Fruit fly (Drosophila melanogaster) whole organism, embryonic: ENCODE data around the gene CG11241.

ENCODE experiments used
- Ada2b ChIP-seq: fragments of 200-800 bp; sonication (Bioruptor generic); IDR thresholded peaks from 2 replicates; pipeline ENCODE4 v1.3.6; 2022; ENCODE audit warnings: missing biosample characterization, missing genetic modification characterization
- Awh ChIP-seq: fragments of 200-800 bp; sonication (Bioruptor generic); IDR thresholded peaks from 2 replicates; pipeline ENCODE4, ENCODE4 v1.3.6; 2022; ENCODE audit warnings: missing biosample characterization, missing genetic modification characterization
- CG10654 ChIP-seq: fragments of 200-800 bp; sonication (Bioruptor generic); optimal IDR thresholded peaks from 2 replicates; lab custom pipeline; 2016; ENCODE audit warnings: missing biosample characterization, missing genetic modification characterization
- CG12219 ChIP-seq: fragments of 200-800 bp; sonication (Bioruptor generic); optimal IDR thresholded peaks from 3 replicates; lab custom pipeline; 2018; ENCODE audit warnings: missing biosample characterization, mild to moderate bottlenecking, missing genetic modification characterization
- CG12769 ChIP-seq: fragments of 200-800 bp; sonication (Bioruptor generic); optimal IDR thresholded peaks from 2 replicates; lab custom pipeline; 2019; ENCODE audit warnings: missing biosample characterization, mild to moderate bottlenecking, missing genetic modification characterization, moderate library complexity
- CG13287 ChIP-seq: fragments of 200-800 bp; sonication (Bioruptor generic); IDR thresholded peaks from 2 replicates; pipeline ENCODE4 v1.3.6; 2022; ENCODE audit warnings: missing biosample characterization, missing genetic modification characterization; ENCODE audit not compliant: partially characterized antibody
- CG15696 ChIP-seq: fragments of 200-800 bp; sonication (Bioruptor generic); optimal IDR thresholded peaks from 2 replicates; lab custom pipeline; 2019; ENCODE audit warnings: missing biosample characterization, mild to moderate bottlenecking, missing genetic modification characterization, moderate library complexity
- CG16863 ChIP-seq: fragments of 200-800 bp; sonication (Bioruptor generic); optimal IDR thresholded peaks from 3 replicates; lab custom pipeline; 2016; ENCODE audit warnings: missing biosample characterization, missing genetic modification characterization
- CG1832 ChIP-seq: fragments of 200-800 bp; sonication (Bioruptor generic); optimal IDR thresholded peaks from 2 replicates; lab custom pipeline; 2017; ENCODE audit warnings: missing biosample characterization, mild to moderate bottlenecking, missing genetic modification characterization, inconsistent platforms
- CG2199 ChIP-seq: fragments of 200-800 bp; sonication (Bioruptor generic); IDR thresholded peaks from 3 replicates; pipeline ENCODE4 v1.3.6; 2022; ENCODE audit warnings: missing biosample characterization, missing genetic modification characterization
- CG2712 ChIP-seq: fragments of 200-800 bp; optimal IDR thresholded peaks from 3 replicates; lab custom pipeline; 2019; ENCODE audit warnings: missing biosample characterization, mild to moderate bottlenecking, missing genetic modification characterization, moderate library complexity
- CG30020 ChIP-seq: fragments of 200-800 bp; optimal IDR thresholded peaks from 2 replicates; lab custom pipeline; 2019; ENCODE audit warnings: missing biosample characterization, mild to moderate bottlenecking, missing genetic modification characterization, moderate library complexity
- CG34224 ChIP-seq: fragments of 200-800 bp; sonication (Bioruptor generic); IDR thresholded peaks from 3 replicates; pipeline ENCODE4 v1.3.6; 2022; ENCODE audit warnings: missing biosample characterization, missing genetic modification characterization; ENCODE audit not compliant: partially characterized antibody
- CG3838 ChIP-seq: fragments of 200-800 bp; sonication (Bioruptor generic); optimal IDR thresholded peaks from 3 replicates; lab custom pipeline; 2016; ENCODE audit warnings: missing biosample characterization, missing genetic modification characterization
- CG4282 ChIP-seq: fragments of 200-800 bp; sonication (Bioruptor generic); optimal IDR thresholded peaks from 2 replicates; lab custom pipeline; 2016; ENCODE audit warnings: missing biosample characterization, missing genetic modification characterization
- CG8089 ChIP-seq: fragments of 200-800 bp; sonication (Bioruptor generic); optimal IDR thresholded peaks from 3 replicates; lab custom pipeline; 2016; ENCODE audit warnings: missing biosample characterization, missing genetic modification characterization
- CG8290 ChIP-seq, 3 experiments: fragments of 200-800 bp; sonication (Bioruptor generic); optimal IDR thresholded peaks; 2 replicates each; lab custom pipeline; 2016 to 2019; ENCODE audit warnings: missing biosample characterization in 3 of 3, missing genetic modification characterization in 3 of 3, mild to moderate bottlenecking in 2 of 3, moderate library complexity in 1 of 3
- CG8924 ChIP-seq: fragments of 200-800 bp; optimal IDR thresholded peaks from 3 replicates; lab custom pipeline; 2019; ENCODE audit warnings: missing biosample characterization, mild to moderate bottlenecking, missing genetic modification characterization, moderate library complexity
- CrebB ChIP-seq: fragments of 200-800 bp; sonication (Bioruptor generic); optimal IDR thresholded peaks from 3 replicates; lab custom pipeline; 2018; ENCODE audit warnings: missing biosample characterization, mild to moderate bottlenecking, missing genetic modification characterization
- D ChIP-seq, 2 experiments: fragments of 200-800 bp in 1 of 2; fragments of >200 bp in 1 of 2; sonication (Bioruptor generic) in 1 of 2; optimal IDR thresholded peaks; 2 replicates in 1 of 2; 3 replicates in 1 of 2; lab custom pipeline; 2017; ENCODE audit warnings: mild to moderate bottlenecking in 1 of 2, missing biosample characterization in 1 of 2, missing genetic modification characterization in 1 of 2, missing genetic modification reagents in 1 of 2
- Drgx ChIP-seq: fragments of 200-800 bp; sonication (Bioruptor generic); IDR thresholded peaks from 2 replicates; pipeline ENCODE4 v1.3.6; 2022; ENCODE audit warnings: missing biosample characterization, missing genetic modification characterization
- E2f1 ChIP-seq: fragments of 200-800 bp; sonication (Bioruptor generic); IDR thresholded peaks from 2 replicates; pipeline ENCODE4 v1.3.6; 2022; ENCODE audit warnings: missing biosample characterization, missing genetic modification characterization
- Ets65A ChIP-seq: fragments of 200-800 bp; sonication (Bioruptor generic); peaks from one replicate; lab custom pipeline; 2016; ENCODE audit warnings: missing biosample characterization, missing genetic modification characterization
- H2.0 ChIP-seq: fragments of 200-800 bp; sonication (Bioruptor generic); IDR thresholded peaks from 2 replicates; pipeline ENCODE4 v1.3.6; 2022; ENCODE audit warnings: missing biosample characterization, missing genetic modification characterization
- HHEX ChIP-seq: fragments of 200-800 bp; sonication (Bioruptor generic); optimal IDR thresholded peaks from 3 replicates; lab custom pipeline; 2017; ENCODE audit warnings: missing biosample characterization, mild to moderate bottlenecking, missing genetic modification characterization, missing genetic modification reagents
- HLH54F ChIP-seq: fragments of 200-800 bp; sonication (Bioruptor generic); optimal IDR thresholded peaks from 3 replicates; lab custom pipeline; 2016; ENCODE audit warnings: missing biosample characterization, missing genetic modification characterization
- Hey ChIP-seq: fragments of 200-800 bp; sonication (Bioruptor generic); optimal IDR thresholded peaks from 3 replicates; lab custom pipeline; 2018; ENCODE audit warnings: missing biosample characterization, mild to moderate bottlenecking, missing genetic modification characterization
- NC2α ChIP-seq: fragments of 200-800 bp; sonication (Bioruptor generic); optimal IDR thresholded peaks from 2 replicates; lab custom pipeline; 2016; ENCODE audit warnings: missing biosample characterization, missing genetic modification characterization
- Nf-YB ChIP-seq: fragments of 200-800 bp; sonication (Bioruptor generic); optimal IDR thresholded peaks from 3 replicates; lab custom pipeline; 2019; ENCODE audit warnings: missing biosample characterization, mild to moderate bottlenecking, missing genetic modification characterization, moderate library complexity
- Sry-β ChIP-seq: fragments of 200-800 bp; sonication (Bioruptor generic); optimal IDR thresholded peaks from 2 replicates; lab custom pipeline; 2018; ENCODE audit warnings: missing biosample characterization, mild to moderate bottlenecking, missing genetic modification characterization, moderate library complexity
- Trl ChIP-seq, 3 experiments: fragments of >200 bp in 2 of 3; fragments of 200-800 bp in 1 of 3; sonication (Bioruptor generic) in 1 of 3; optimal IDR thresholded peaks; 2 replicates in 1 of 3; 3 replicates in 2 of 3; lab custom pipeline; 2016 to 2017; ENCODE audit warnings: missing biosample characterization in 1 of 3, missing genetic modification characterization in 1 of 3
- ab ChIP-seq: fragments of 200-800 bp; sonication (Bioruptor generic); optimal IDR thresholded peaks from 2 replicates; lab custom pipeline; 2016; ENCODE audit warnings: missing biosample characterization, missing genetic modification characterization
- amos ChIP-seq: fragments of 200-800 bp; sonication (Bioruptor generic); IDR thresholded peaks from 2 replicates; pipeline ENCODE4 v1.3.6; 2022; ENCODE audit warnings: missing biosample characterization, missing genetic modification characterization; ENCODE audit not compliant: partially characterized antibody
- ara ChIP-seq: fragments of 200-800 bp; sonication (Bioruptor generic); IDR thresholded peaks from 2 replicates; pipeline ENCODE4 v1.3.6; 2022; ENCODE audit warnings: missing biosample characterization, missing genetic modification characterization
- bbx ChIP-seq: fragments of 200-800 bp; sonication (Bioruptor generic); IDR thresholded peaks from 2 replicates; pipeline ENCODE4 v1.3.6; 2022; ENCODE audit warnings: missing biosample characterization, missing genetic modification characterization; ENCODE audit not compliant: partially characterized antibody
- cwo ChIP-seq: fragments of 200-800 bp; sonication (Bioruptor generic); optimal IDR thresholded peaks from 3 replicates; lab custom pipeline; 2017; ENCODE audit warnings: missing biosample characterization, missing genetic modification characterization, mild to moderate bottlenecking, moderate library complexity, missing genetic modification reagents
- exex ChIP-seq: fragments of 200-800 bp; sonication (Bioruptor generic); optimal IDR thresholded peaks from 4 replicates; lab custom pipeline; 2018; ENCODE audit warnings: missing biosample characterization, mild to moderate bottlenecking, missing genetic modification characterization, moderate library complexity
- fru ChIP-seq: fragments of >200 bp; optimal IDR thresholded peaks from 2 replicates; lab custom pipeline; 2017
- grn ChIP-seq: fragments of 200-800 bp; sonication (Bioruptor generic); optimal IDR thresholded peaks from 3 replicates; lab custom pipeline; 2017; ENCODE audit warnings: missing biosample characterization, missing genetic modification characterization
- kay ChIP-seq: fragments of 200-800 bp; sonication (Bioruptor generic); optimal IDR thresholded peaks from 2 replicates; lab custom pipeline; 2016; ENCODE audit warnings: missing biosample characterization, missing genetic modification characterization
- luna ChIP-seq: fragments of 200-800 bp; sonication (Bioruptor generic); optimal IDR thresholded peaks from 2 replicates; lab custom pipeline; 2016; ENCODE audit warnings: missing biosample characterization, missing genetic modification characterization
- otp ChIP-seq: fragments of 200-800 bp; sonication (Bioruptor generic); IDR thresholded peaks from 3 replicates; pipeline ENCODE4, ENCODE4 v1.3.6; 2022; ENCODE audit warnings: missing biosample characterization, missing genetic modification characterization
- pan ChIP-seq, 4 experiments: fragments of >200 bp in 3 of 4; fragments of 200-800 bp in 1 of 4; sonication (Bioruptor generic) in 1 of 4; optimal IDR thresholded peaks in 3 of 4; IDR thresholded peaks in 1 of 4; 2 replicates each; pipeline versions ENCODE4 v1.3.6 to Lab custom; 2017 to 2022; ENCODE audit warnings: missing biosample characterization in 2 of 4, missing genetic modification characterization in 2 of 4, mixed read lengths in 1 of 4
- pzg ChIP-seq: fragments of 200-800 bp; sonication (Bioruptor generic); optimal IDR thresholded peaks from 3 replicates; lab custom pipeline; 2018; ENCODE audit warnings: missing biosample characterization, mild to moderate bottlenecking, missing genetic modification characterization, moderate library complexity
- sens ChIP-seq: fragments of 200-800 bp; sonication (Bioruptor generic); peaks from one replicate; lab custom pipeline; 2016; ENCODE audit warnings: missing biosample characterization, missing genetic modification characterization
- slbo ChIP-seq: fragments of 200-800 bp; sonication (Bioruptor generic); IDR thresholded peaks from 2 replicates; pipeline ENCODE4 v1.3.6; 2022; ENCODE audit warnings: missing biosample characterization, missing genetic modification characterization
- sr ChIP-seq: fragments of 200-800 bp; sonication (Bioruptor generic); IDR thresholded peaks from 3 replicates; pipeline ENCODE4 v1.3.6; 2022; ENCODE audit warnings: missing biosample characterization, missing genetic modification characterization
- stwl ChIP-seq: fragments of 200-800 bp; sonication (Bioruptor generic); optimal IDR thresholded peaks from 3 replicates; lab custom pipeline; 2018; ENCODE audit warnings: missing biosample characterization, mild to moderate bottlenecking, missing genetic modification characterization, moderate library complexity
- unpg ChIP-seq: fragments of 200-800 bp; sonication (Bioruptor generic); optimal IDR thresholded peaks from 3 replicates; lab custom pipeline; 2018; ENCODE audit warnings: missing biosample characterization, mild to moderate bottlenecking, missing genetic modification characterization, moderate library complexity

The CG11241 gene

dm6 chr3L:22773383-22773873, 35.2 kb upstream of the CG11241 start (continued):
- TF ChIP-seq CG8924 (tag; lab: Kevin White, UChicago) (no peak), sens (peak; percentile 51), exex (tag; lab: Kevin White, UChicago) (no peak), Drgx (GFP tag; lab: Robert Waterston, UW) (no peak), bbx (GFP tag; lab: Robert Waterston, UW) (0 out of 2 replicates have a peak, but pooled peaks have one; percentile 43), E2f1 (GFP tag; lab: Robert Waterston, UW) (no peak), Hey (no peak), H2.0 (no peak), NC2α (GFP tag; lab: Kevin White, UChicago) (no peak), CG4282 (no peak), D (optimal IDR thresholded peaks at IDR 0.05; lab: Kevin White, UChicago) (peak; percentile 15), D (GFP tag; optimal IDR thresholded peaks at IDR 0.05; lab: Kevin White, UChicago) (no peak), CG8089 (GFP tag; lab: Kevin White, UChicago) (no peak), fru (no peak), HHEX (GFP tag; lab: Kevin White, UChicago) (no peak), CG12219 (GFP tag; lab: Kevin White, UChicago) (no peak), otp (GFP tag; lab: Robert Waterston, UW) (no peak), Ets65A (GFP tag; lab: Kevin White, UChicago) (no peak), slbo (no peak), ara (GFP tag; lab: Robert Waterston, UW) (no peak), CG3838 (no peak), CG2712 (no peak), cwo (GFP tag; lab: Kevin White, UChicago) (peak; percentile 92), kay (no peak), Sry-β (GFP tag; lab: Kevin White, UChicago) (no peak), sr (GFP tag; lab: Robert Waterston, UW) (no peak), pzg (GFP tag; lab: Kevin White, UChicago) (peak; percentile 12), grn (GFP tag; lab: Kevin White, UChicago) (no peak), CG12769 (tag; lab: Kevin White, UChicago) (peak; percentile 38), ab (GFP tag; lab: Kevin White, UChicago) (no peak), amos (GFP tag; lab: Robert Waterston, UW) (no peak), CrebB (tag; lab: Kevin White, UChicago) (no peak), CG16863 (GFP tag; lab: Kevin White, UChicago) (no peak), CG8290 (GFP tag; optimal IDR thresholded peaks at IDR 0.05; lab: Kevin White, UChicago) (no peak), CG8290 (tag; optimal IDR thresholded peaks at IDR 0.05; lab: Kevin White, UChicago) (peak in 1 of 2 experiments; percentile 22), pan (optimal IDR thresholded peaks at IDR 0.05; lab: Kevin White, UChicago) (no peak), pan (GFP tag; optimal IDR thresholded peaks at IDR 0.05 in 1 of 2, IDR thresholded peaks at IDR 0.05 in 1 of 2) (no peak), Nf-YB (peak; percentile 19), CG2199 (peak; percentile 34; the same call in 1 of the 3 replicates), CG15696 (tag; lab: Kevin White, UChicago) (no peak), CG34224 (0 out of 3 replicates have a peak, but pooled peaks have one; percentile 30), luna (GFP tag; lab: Kevin White, UChicago) (no peak), stwl (peak; percentile 50), CG30020 (tag; lab: Kevin White, UChicago) (no peak), unpg (GFP tag; lab: Kevin White, UChicago) (no peak), CG10654 (GFP tag; lab: Kevin White, UChicago) (no peak), CG1832 (GFP tag; lab: Kevin White, UChicago) (peak; percentile 71), Awh (GFP tag; lab: Robert Waterston, UW) (no peak), CG13287 (peak; percentile 19; the same call in 1 of the 2 replicates), Trl (optimal IDR thresholded peaks at IDR 0.05; lab: Kevin White, UChicago) (peak; percentile 33 to 50), Trl (GFP tag; optimal IDR thresholded peaks at IDR 0.05; lab: Kevin White, UChicago) (no peak), HLH54F (GFP tag; lab: Kevin White, UChicago) (no peak), Ada2b (GFP tag; lab: Robert Waterston, UW) (no peak)
